Fruit fly (Drosophila melanogaster): ENCODE results near the gene Nepl20.

Gene Nepl20

dm6 chr3R:28880066-28880842 lies at the start of gene Nepl20, which contains the start of gene Nepl19:
Gene Nepl20, plus strand, starts transcription at chr3R:28880792.
Gene Nepl19, minus strand, starts transcription at chr3R:28880122.
- peak; percentile 83 for TF ChIP-seq CG7045 (GFP tag; optimal IDR thresholded peaks at IDR 0.05)
- peak; percentile 61 for TF ChIP-seq Hr96 (GFP tag; optimal IDR thresholded peaks at IDR 0.05)
- no peak for TF ChIP-seq ovo (GFP tag; optimal IDR thresholded peaks at IDR 0.05)
- peak; percentile 85 for TF ChIP-seq Clk (GFP tag; optimal IDR thresholded peaks at IDR 0.05)
- TF ChIP-seq pad (GFP tag; optimal IDR thresholded peaks at IDR 0.05) = peak; percentile 65
- peak; percentile 79 for TF ChIP-seq CG14711 (tag; optimal IDR thresholded peaks at IDR 0.05)
- peak; percentile 68 for TF ChIP-seq tj (GFP tag; optimal IDR thresholded peaks at IDR 0.05)
- peak; percentile 92 for TF ChIP-seq CG33017 (tag; optimal IDR thresholded peaks at IDR 0.05)
- TF ChIP-seq bab1 (GFP tag; optimal IDR thresholded peaks at IDR 0.05) = no peak
- peak; percentile 76 for TF ChIP-seq CG5204 (GFP tag; optimal IDR thresholded peaks at IDR 0.05)
- no peak for TF ChIP-seq kay (GFP tag; ENCODE audit: borderline replicate concordance)
- peak; percentile 20 for TF ChIP-seq CG1620 (GFP tag; optimal IDR thresholded peaks at IDR 0.05)
- TF ChIP-seq Mnt (GFP tag; optimal IDR thresholded peaks at IDR 0.05) = peak; percentile 58
- TF ChIP-seq CG11617 (GFP tag; optimal IDR thresholded peaks at IDR 0.05) = peak; percentile 80
- peak; percentile 58 for TF ChIP-seq Crg-1 (GFP tag; optimal IDR thresholded peaks at IDR 0.05)
- TF ChIP-seq cnc (optimal IDR thresholded peaks at IDR 0.05) = no peak
- TF ChIP-seq cic (GFP tag; optimal IDR thresholded peaks at IDR 0.05) = peak; percentile 74
- TF ChIP-seq CG12768 (GFP tag; optimal IDR thresholded peaks at IDR 0.05) = peak; percentile 95
- TF ChIP-seq CG7101 (tag; optimal IDR thresholded peaks at IDR 0.05) = peak; percentile 85
- TF ChIP-seq toe (GFP tag; optimal IDR thresholded peaks at IDR 0.05) = peak; percentile 70

dm6 chr3R:28831172-28831571 lies 49.4 kb upstream of the Nepl20 start:
- TF ChIP-seq kay (GFP tag; ENCODE audit: borderline replicate concordance) (peak; percentile 96), CG11617 (GFP tag; optimal IDR thresholded peaks at IDR 0.05) (no peak), cic (GFP tag; optimal IDR thresholded peaks at IDR 0.05) (peak; percentile 37), CG12768 (GFP tag; optimal IDR thresholded peaks at IDR 0.05) (peak; percentile 45), Mnt (GFP tag; optimal IDR thresholded peaks at IDR 0.05) (peak; percentile 13), toe (GFP tag; optimal IDR thresholded peaks at IDR 0.05) (no peak), Hr96 (GFP tag; optimal IDR thresholded peaks at IDR 0.05) (peak; percentile 14), Crg-1 (GFP tag; optimal IDR thresholded peaks at IDR 0.05) (no peak), pad (GFP tag; optimal IDR thresholded peaks at IDR 0.05) (no peak)

- TF ChIP-seq cnc (optimal IDR thresholded peaks at IDR 0.05) = no peak
- no peak for TF ChIP-seq CG12768 (GFP tag; optimal IDR thresholded peaks at IDR 0.05)
- TF ChIP-seq tj (GFP tag; optimal IDR thresholded peaks at IDR 0.05) = peak; percentile 5
- peak; percentile 14 for TF ChIP-seq cic (GFP tag; optimal IDR thresholded peaks at IDR 0.05)
- peak; percentile 70 for TF ChIP-seq CG7101 (tag; optimal IDR thresholded peaks at IDR 0.05)
- peak; percentile 43 for TF ChIP-seq Mnt (GFP tag; optimal IDR thresholded peaks at IDR 0.05)
- TF ChIP-seq CG11617 (GFP tag; optimal IDR thresholded peaks at IDR 0.05) = no peak
- peak; percentile 6 for TF ChIP-seq CG5204 (GFP tag; optimal IDR thresholded peaks at IDR 0.05)
- TF ChIP-seq Crg-1 (GFP tag; optimal IDR thresholded peaks at IDR 0.05) = peak; percentile 24
- peak; percentile 66 for TF ChIP-seq ovo (GFP tag; optimal IDR thresholded peaks at IDR 0.05)
- TF ChIP-seq pad (GFP tag; optimal IDR thresholded peaks at IDR 0.05) = peak; percentile 18
- TF ChIP-seq CG14711 (tag; optimal IDR thresholded peaks at IDR 0.05) = peak; percentile 33
- TF ChIP-seq Clk (GFP tag; optimal IDR thresholded peaks at IDR 0.05) = no peak
- TF ChIP-seq bab1 (GFP tag; optimal IDR thresholded peaks at IDR 0.05) = peak; percentile 76
- peak; percentile 32 for TF ChIP-seq CG33017 (tag; optimal IDR thresholded peaks at IDR 0.05)
- peak; percentile 2 for TF ChIP-seq toe (GFP tag; optimal IDR thresholded peaks at IDR 0.05)
- TF ChIP-seq CG1620 (GFP tag; optimal IDR thresholded peaks at IDR 0.05) = peak; percentile 56
- peak; percentile 40 for TF ChIP-seq Hr96 (GFP tag; optimal IDR thresholded peaks at IDR 0.05)
Observed at dm6 chr3R:28831626-28832267, 48.8 kb upstream of the Nepl20 start, which contains the start of gene WASp. Gene WASp, minus strand, starts transcription at chr3R:28832024.

dm6 chr3R:28840620-28841019 lies 40.0 kb upstream of the Nepl20 start:
- no peak for TF ChIP-seq pad (GFP tag; optimal IDR thresholded peaks at IDR 0.05)

- TF ChIP-seq cnc (optimal IDR thresholded peaks at IDR 0.05) (no peak), CG12768 (GFP tag; optimal IDR thresholded peaks at IDR 0.05) (no peak), Crg-1 (GFP tag; optimal IDR thresholded peaks at IDR 0.05) (no peak), Clk (GFP tag; optimal IDR thresholded peaks at IDR 0.05) (no peak)
Observed at dm6 chr3R:28841968-28842367, 38.6 kb upstream of the Nepl20 start.

- TF ChIP-seq CG12768 (GFP tag; optimal IDR thresholded peaks at IDR 0.05) (no peak), cic (GFP tag; optimal IDR thresholded peaks at IDR 0.05) (peak; percentile 4), CG33017 (tag; optimal IDR thresholded peaks at IDR 0.05) (no peak), Hr96 (GFP tag; optimal IDR thresholded peaks at IDR 0.05) (no peak)
Observed at dm6 chr3R:28842431-28842830, 38.2 kb upstream of the Nepl20 start.
